Worm (Caenorhabditis elegans): Measurements from ENCODE around the gene Y57A10C.8.

Y57A10C.8 gene

ce11 chrII:12417996-12418395 is 11.6 kb downstream of the Y57A10C.8 start:
- TF ChIP-seq ztf-11 (tag; optimal IDR thresholded peaks at IDR 0.05) (no peak), unc-62 (GFP tag; optimal IDR thresholded peaks at IDR 0.05) (no peak), ces-1 (GFP tag; optimal IDR thresholded peaks at IDR 0.05) (no peak), mls-2 (tag; optimal IDR thresholded peaks at IDR 0.05) (no peak), drap-1 (GFP tag; optimal IDR thresholded peaks at IDR 0.05) (no peak), blmp-1 (tag; optimal IDR thresholded peaks at IDR 0.05) (no peak), sptf-1 (tag; optimal IDR thresholded peaks at IDR 0.05) (no peak), lsy-2 (tag; optimal IDR thresholded peaks at IDR 0.05) (no peak), lin-13 (tag; optimal IDR thresholded peaks at IDR 0.05) (no peak), bed-3 (GFP tag; optimal IDR thresholded peaks at IDR 0.05) (no peak), snpc-4 (tag; optimal IDR thresholded peaks at IDR 0.05) (no peak), ceh-39 (tag; optimal IDR thresholded peaks at IDR 0.05) (no peak), lin-32 (GFP tag; optimal IDR thresholded peaks at IDR 0.05) (no peak)

- no peak for TF ChIP-seq hlh-1 (tag; optimal IDR thresholded peaks at IDR 0.05)
Measured at ce11 chrII:12417514-12417913, 12.1 kb downstream of the Y57A10C.8 start, which contains the start of gene sre-27. TSS of gene sre-27 (minus strand) at chrII:12417614.

- TF ChIP-seq pha-4 (tag; optimal IDR thresholded peaks at IDR 0.05), result no peak
- TF ChIP-seq cnd-1 (tag; optimal IDR thresholded peaks at IDR 0.05), result no peak
- TF ChIP-seq ceh-43 (GFP tag; optimal IDR thresholded peaks at IDR 0.05), result no peak
- no peak for TF ChIP-seq unc-62 (GFP tag; optimal IDR thresholded peaks at IDR 0.05)
- TF ChIP-seq ham-2 (GFP tag; optimal IDR thresholded peaks at IDR 0.05), result no peak
- no peak for TF ChIP-seq ztf-11 (tag; optimal IDR thresholded peaks at IDR 0.05)
- no peak for TF ChIP-seq mep-1 (tag; optimal IDR thresholded peaks at IDR 0.05)
- TF ChIP-seq snpc-4 (tag; optimal IDR thresholded peaks at IDR 0.05), result no peak
- no peak for TF ChIP-seq elt-1 (tag; optimal IDR thresholded peaks at IDR 0.05; ENCODE audit: borderline replicate concordance, insufficient read depth)
- TF ChIP-seq nhr-76 (tag; optimal IDR thresholded peaks at IDR 0.05), result no peak
- TF ChIP-seq flh-1 (GFP tag; optimal IDR thresholded peaks at IDR 0.05), result no peak
- no peak for TF ChIP-seq M03D4.4 (tag; optimal IDR thresholded peaks at IDR 0.05)
- no peak for TF ChIP-seq ceh-83 (GFP tag; optimal IDR thresholded peaks at IDR 0.05)
- TF ChIP-seq nhr-12 (tag; optimal IDR thresholded peaks at IDR 0.05), result no peak
- no peak for TF ChIP-seq mab-5 (tag; optimal IDR thresholded peaks at IDR 0.05)
Measured at ce11 chrII:12414805-12415204, 14.8 kb downstream of the Y57A10C.8 start, which contains the start of gene Y57A10C.11. TSS of gene Y57A10C.11 (minus strand) at chrII:12414905.

- TF ChIP-seq lsy-2 (tag; optimal IDR thresholded peaks at IDR 0.05), result no peak
- TF ChIP-seq unc-120 (tag; optimal IDR thresholded peaks at IDR 0.05; ENCODE audit: poor library complexity, severe bottlenecking), result no peak
- TF ChIP-seq nhr-28 (tag; optimal IDR thresholded peaks at IDR 0.05), result no peak
- no peak for TF ChIP-seq ceh-39 (tag; optimal IDR thresholded peaks at IDR 0.05)
- TF ChIP-seq cnd-1 (tag; optimal IDR thresholded peaks at IDR 0.05), result no peak
- TF ChIP-seq M03D4.4 (tag; optimal IDR thresholded peaks at IDR 0.05), result no peak
- no peak for TF ChIP-seq sem-2 (GFP tag; optimal IDR thresholded peaks at IDR 0.05)
- no peak for TF ChIP-seq mab-5 (tag; optimal IDR thresholded peaks at IDR 0.05)
- no peak for TF ChIP-seq lin-32 (GFP tag; optimal IDR thresholded peaks at IDR 0.05)
Measured at ce11 chrII:12412417-12412816, 17.2 kb downstream of the Y57A10C.8 start, which contains the start of gene Y57A10C.1. TSS of gene Y57A10C.1 (minus strand) at chrII:12412517.

ce11 chrII:12410107-12410506 is 19.5 kb downstream of the Y57A10C.8 start, which contains the start of gene F57G9.3:
TSS of gene F57G9.3 (minus strand) at chrII:12410207.
- no peak for TF ChIP-seq ces-1 (GFP tag; optimal IDR thresholded peaks at IDR 0.05)

ce11 chrII:12408717-12409116 is 20.9 kb downstream of the Y57A10C.8 start, which contains the start of gene sre-31:
TSS of gene sre-31 (minus strand) at chrII:12408817.
- TF ChIP-seq pha-4 (tag; optimal IDR thresholded peaks at IDR 0.05) (no peak), unc-62 (GFP tag; optimal IDR thresholded peaks at IDR 0.05) (no peak), sem-2 (GFP tag; optimal IDR thresholded peaks at IDR 0.05) (no peak), elt-1 (tag; optimal IDR thresholded peaks at IDR 0.05; ENCODE audit: borderline replicate concordance, insufficient read depth) (no peak), ces-1 (GFP tag; optimal IDR thresholded peaks at IDR 0.05) (no peak), flh-1 (GFP tag; optimal IDR thresholded peaks at IDR 0.05) (no peak)

Data from whole organism, mixed stage, embryonic.